Worm (Caenorhabditis elegans) whole organism, young adult: ENCODE data around the gene srh-170.

Source experiments
- B0336.3 ChIP-seq: fragments of 200-800 bp; sonication (Bioruptor generic); IDR thresholded peaks from 2 replicates; pipeline ENCODE4 v1.3.6; 2022; ENCODE audit warnings: missing genetic modification characterization, missing compliant biosample characterization
- F55B11.4 ChIP-seq: sonication (generic microtip); optimal IDR thresholded peaks from 2 replicates; lab custom pipeline; 2016; ENCODE audit warnings: missing compliant biosample characterization, missing genetic modification characterization, borderline replicate concordance; ENCODE audit not compliant: insufficient read depth
- Y67H2A.10 ChIP-seq: fragments of 200-800 bp; sonication (Bioruptor generic); conservative IDR thresholded peaks from 2 replicates; pipeline ENCODE4 v1.3.6; 2022; ENCODE audit warnings: missing genetic modification reagents, missing genetic modification characterization, missing compliant biosample characterization
- akir-1 ChIP-seq: fragments of 200-800 bp; sonication (Bioruptor generic); optimal IDR thresholded peaks from 2 replicates; lab custom pipeline; 2018; ENCODE audit warnings: mild to moderate bottlenecking, missing genetic modification characterization, moderate library complexity, missing compliant biosample characterization
- fkh-3 ChIP-seq: sonication (generic microtip); optimal IDR thresholded peaks from 2 replicates; lab custom pipeline; 2016; ENCODE audit warnings: mild to moderate bottlenecking, missing genetic modification characterization, missing compliant biosample characterization
- lsl-1 ChIP-seq: fragments of 200-800 bp; sonication (Bioruptor generic); optimal IDR thresholded peaks from 2 replicates; lab custom pipeline; 2018; ENCODE audit warnings: mild to moderate bottlenecking, missing genetic modification characterization, moderate library complexity, missing compliant biosample characterization
- snpc-4 ChIP-seq, 5 experiments: fragments of 150-350 bp in 1 of 5; sonication (generic microtip) in 4 of 5; optimal IDR thresholded peaks; 2 replicates each; lab custom pipeline; 2014 to 2018; ENCODE audit warnings: missing genetic modification characterization in 5 of 5, missing biosample characterization in 3 of 5, antibody characterized with exemption in 2 of 5, mild to moderate bottlenecking in 2 of 5, missing compliant biosample characterization in 2 of 5, missing genotype in 2 of 5, moderate library complexity in 2 of 5, missing genetic modification reagents in 1 of 5
- ztf-18 ChIP-seq: sonication (generic microtip); optimal IDR thresholded peaks from 2 replicates; lab custom pipeline; 2016; ENCODE audit warnings: missing genotype, mild to moderate bottlenecking, missing genetic modification characterization, missing compliant biosample characterization

- TF ChIP-seq akir-1 (GFP tag; lab: Kevin White, UChicago): no peak
- no peak for TF ChIP-seq lsl-1 (GFP tag; lab: Kevin White, UChicago)
- no peak for TF ChIP-seq snpc-4 (GFP tag; optimal IDR thresholded peaks at IDR 0.05; lab: Kevin White, UChicago)
- no peak for TF ChIP-seq snpc-4 (tag; optimal IDR thresholded peaks at IDR 0.05; lab: Kevin White, UChicago)
- no peak for TF ChIP-seq fkh-3 (tag; lab: Kevin White, UChicago)
- TF ChIP-seq F55B11.4 (tag; lab: Kevin White, UChicago): no peak
- no peak for TF ChIP-seq ztf-18 (tag; lab: Kevin White, UChicago)
- TF ChIP-seq B0336.3: no peak
- TF ChIP-seq Y67H2A.10 (GFP tag; lab: Robert Waterston, UW): no peak
These were observed at the start of gene srh-170 for ce11 chrV:15388820-15389384.
